Fruit fly (Drosophila melanogaster): ENCODE data around the gene CG9915.

Gene CG9915

dm6 chrX:16278783-16279182, 34.2 kb downstream of the CG9915 start (continued):
- TF ChIP-seq CG18262 (tag; optimal IDR thresholded peaks at IDR 0.05) (peak; percentile 90), CG1024 (GFP tag; IDR thresholded peaks at IDR 0.05) (peak; percentile 53), B-H2 (GFP tag; optimal IDR thresholded peaks at IDR 0.05) (peak; percentile 83), lola (GFP tag; optimal IDR thresholded peaks at IDR 0.05) (peak in 1 of 3 experiments; percentile 86), kah (GFP tag; optimal IDR thresholded peaks at IDR 0.05) (peak; percentile 76), jumu (GFP tag; optimal IDR thresholded peaks at IDR 0.05) (peak; percentile 10), Oaz (GFP tag; IDR thresholded peaks at IDR 0.05) (peak; percentile 71), BEAF-32 (GFP tag; optimal IDR thresholded peaks at IDR 0.05) (no peak), CG7556 (GFP tag; optimal IDR thresholded peaks at IDR 0.05) (peak; percentile 86), CG14441 (GFP tag; IDR thresholded peaks at IDR 0.05) (peak; percentile 81), YL-1 (GFP tag; optimal IDR thresholded peaks at IDR 0.05) (peak; percentile 51), vnd (GFP tag; IDR thresholded peaks at IDR 0.05; ENCODE audit: partially characterized antibody) (no peak), Hmx (GFP tag; optimal IDR thresholded peaks at IDR 0.05) (no peak), CG15269 (tag; optimal IDR thresholded peaks at IDR 0.05) (peak; percentile 82), eve (GFP tag; optimal IDR thresholded peaks at IDR 0.05) (peak in 1 of 2 experiments; percentile 92), scrt (GFP tag; optimal IDR thresholded peaks at IDR 0.05) (peak; percentile 77), otp (GFP tag; IDR thresholded peaks at IDR 0.05) (peak; percentile 84; the same call in 2 of the 3 replicates), shn (GFP tag; optimal IDR thresholded peaks at IDR 0.05) (peak; percentile 23), CG11398 (GFP tag; optimal IDR thresholded peaks at IDR 0.05) (peak; percentile 18), gce (GFP tag; IDR thresholded peaks at IDR 0.05) (peak; percentile 84), inv (GFP tag; IDR thresholded peaks at IDR 0.05; ENCODE audit: partially characterized antibody) (no peak), CG7786 (GFP tag; optimal IDR thresholded peaks at IDR 0.05) (peak; percentile 61), CG7928 (GFP tag; optimal IDR thresholded peaks at IDR 0.05) (peak; percentile 39), CG12104 (GFP tag; optimal IDR thresholded peaks at IDR 0.05) (peak; percentile 72), CG30403 (GFP tag; optimal IDR thresholded peaks at IDR 0.05) (peak; percentile 57), CG34422 (GFP tag; IDR thresholded peaks at IDR 0.05) (peak; percentile 82), CG17328 (GFP tag; IDR thresholded peaks at IDR 0.05) (peak; percentile 81), Hey (tag; optimal IDR thresholded peaks at IDR 0.05) (peak; percentile 61), bcd (GFP tag; optimal IDR thresholded peaks at IDR 0.05) (peak; percentile 80), Lpt (GFP tag; optimal IDR thresholded peaks at IDR 0.05) (no peak), Atf3 (GFP tag; optimal IDR thresholded peaks at IDR 0.05) (peak; percentile 3), Vsx1 (GFP tag; optimal IDR thresholded peaks at IDR 0.05) (peak; percentile 80), nau (GFP tag; optimal IDR thresholded peaks at IDR 0.05) (peak; percentile 74), Rx (GFP tag; IDR thresholded peaks at IDR 0.05) (peak; percentile 82), CG7839 (tag; optimal IDR thresholded peaks at IDR 0.05) (peak; percentile 88), tgo (GFP tag; IDR thresholded peaks at IDR 0.05) (peak; percentile 77), btn (GFP tag; optimal IDR thresholded peaks at IDR 0.05) (no peak), org-1 (GFP tag; optimal IDR thresholded peaks at IDR 0.05) (peak; percentile 78), D (optimal IDR thresholded peaks at IDR 0.05) (no peak), D (GFP tag; optimal IDR thresholded peaks at IDR 0.05) (peak; percentile 87), CG13775 (GFP tag; optimal IDR thresholded peaks at IDR 0.05) (peak; percentile 83), unc-4 (GFP tag; IDR thresholded peaks at IDR 0.05; ENCODE audit: partially characterized antibody) (no peak), croc (GFP tag; conservative IDR thresholded peaks at IDR 0.05) (peak; percentile 67), Poxn (GFP tag; IDR thresholded peaks at IDR 0.05) (no peak), CG15479 (GFP tag; optimal IDR thresholded peaks at IDR 0.05) (no peak), Dad (GFP tag; optimal IDR thresholded peaks at IDR 0.05) (peak; percentile 5), CG6765 (GFP tag; optimal IDR thresholded peaks at IDR 0.05) (peak; percentile 71), CG31441 (GFP tag; IDR thresholded peaks at IDR 0.05) (peak; percentile 60), nmo (GFP tag; optimal IDR thresholded peaks at IDR 0.05) (peak; percentile 75), knrl (GFP tag; IDR thresholded peaks at IDR 0.05; ENCODE audit: partially characterized antibody) (no peak), al (GFP tag; IDR thresholded peaks at IDR 0.05) (peak; percentile 38; the same call in 1 of the 2 replicates)

Measured in whole organism, embryonic.